Worm (Caenorhabditis elegans) whole organism, L4 larva: ENCODE measurements around the gene picd-1.

Source experiments
- F10B5.3 ChIP-seq: sonication (generic microtip); optimal IDR thresholded peaks from 2 replicates; lab custom pipeline; 2016; ENCODE audit warnings: mild to moderate bottlenecking, missing genetic modification characterization, missing compliant biosample characterization
- F37D6.2 ChIP-seq: sonication (generic microtip); optimal IDR thresholded peaks from 2 replicates; lab custom pipeline; 2016; ENCODE audit warnings: mild to moderate bottlenecking, missing genetic modification characterization, missing compliant biosample characterization
- F44E2.7 ChIP-seq: fragments of 200-800 bp; sonication (Bioruptor generic); IDR thresholded peaks from 2 replicates; pipeline ENCODE4 v2.1.2; 2022; ENCODE audit warnings: missing genetic modification characterization, missing compliant biosample characterization
- F49E8.2 ChIP-seq: sonication (generic microtip); optimal IDR thresholded peaks from 2 replicates; lab custom pipeline; 2016; ENCODE audit warnings: missing compliant biosample characterization, mild to moderate bottlenecking, missing genetic modification characterization, borderline replicate concordance
- ZK546.5 ChIP-seq, 2 experiments: sonication (generic microtip); optimal IDR thresholded peaks; 2 replicates each; lab custom pipeline; 2017; ENCODE audit warnings: missing biosample characterization in 2 of 2, missing genetic modification characterization in 2 of 2
- aha-1 ChIP-seq: fragments of 150-350 bp; peaks from one replicate; lab custom pipeline; 2014; ENCODE audit warnings: missing biosample characterization, missing genetic modification characterization
- arid-1 ChIP-seq: fragments of 200-800 bp; sonication (Bioruptor generic); conservative IDR thresholded peaks from 2 replicates; pipeline ENCODE4 v1.3.6; 2022; ENCODE audit warnings: missing genetic modification reagents, missing genetic modification characterization, missing compliant biosample characterization
- ctbp-1 ChIP-seq: fragments of 200-800 bp; sonication (Bioruptor generic); IDR thresholded peaks from 2 replicates; pipeline ENCODE4 v1.3.6; 2022; ENCODE audit warnings: missing genetic modification reagents, missing genetic modification characterization, missing compliant biosample characterization
- daf-12 ChIP-seq: fragments of 150-350 bp; optimal IDR thresholded peaks from 2 replicates; lab custom pipeline; 2014; ENCODE audit warnings: missing biosample characterization, missing genetic modification reagents, missing genetic modification characterization
- daf-16 ChIP-seq, 3 experiments: sonication (generic microtip); optimal IDR thresholded peaks; 2 replicates each; lab custom pipeline; 2016 to 2017; ENCODE audit warnings: missing genetic modification characterization in 3 of 3, missing genetic modification reagents in 3 of 3, mild to moderate bottlenecking in 2 of 3, missing compliant biosample characterization in 2 of 3, missing biosample characterization in 1 of 3, moderate library complexity in 1 of 3
- daf-8 ChIP-seq: fragments of 200-800 bp; sonication (Bioruptor generic); IDR thresholded peaks from 2 replicates; pipeline ENCODE4 v1.3.6; 2022; ENCODE audit warnings: missing genetic modification characterization, missing compliant biosample characterization
- dmd-6 ChIP-seq: fragments of 200-800 bp; sonication (Bioruptor generic); IDR thresholded peaks from 2 replicates; pipeline ENCODE4 v1.3.6; 2022; ENCODE audit warnings: missing genetic modification reagents, missing genetic modification characterization, missing compliant biosample characterization
- dpl-1 ChIP-seq: fragments of 150-350 bp; optimal IDR thresholded peaks from 2 replicates; lab custom pipeline; 2014; ENCODE audit warnings: missing biosample characterization, missing genetic modification reagents, missing genetic modification characterization
- dve-1 ChIP-seq: sonication (generic microtip); optimal IDR thresholded peaks from 2 replicates; lab custom pipeline; 2017; ENCODE audit warnings: antibody characterized with exemption, mild to moderate bottlenecking, missing genetic modification characterization, missing compliant biosample characterization; ENCODE audit not compliant: insufficient read depth
- egl-27 ChIP-seq: sonication (generic microtip); optimal IDR thresholded peaks from 3 replicates; lab custom pipeline; 2017; ENCODE audit warnings: missing biosample characterization, missing genetic modification reagents, missing genetic modification characterization
- egl-43 ChIP-seq: fragments of 200-800 bp; sonication (Bioruptor generic); IDR thresholded peaks from 2 replicates; pipeline ENCODE4 v1.3.6; 2022; ENCODE audit warnings: missing genetic modification reagents, missing genetic modification characterization, missing compliant biosample characterization
- fos-1 ChIP-seq: fragments of 150-350 bp; optimal IDR thresholded peaks from 2 replicates; lab custom pipeline; 2014; ENCODE audit warnings: missing biosample characterization, missing genetic modification characterization
- hif-1 ChIP-seq, 2 experiments: sonication (generic microtip); optimal IDR thresholded peaks; 2 replicates each; lab custom pipeline; 2016 to 2017; ENCODE audit warnings: missing compliant biosample characterization in 2 of 2, missing genetic modification characterization in 2 of 2, missing genetic modification reagents in 2 of 2, missing genotype in 2 of 2, mild to moderate bottlenecking in 1 of 2
- hlh-11 ChIP-seq: fragments of 200-800 bp; sonication (Bioruptor generic); optimal IDR thresholded peaks from 2 replicates; lab custom pipeline; 2018; ENCODE audit warnings: mild to moderate bottlenecking, missing genetic modification characterization, missing compliant biosample characterization
- hlh-30 ChIP-seq: sonication (generic microtip); optimal IDR thresholded peaks from 2 replicates; lab custom pipeline; 2017; ENCODE audit warnings: antibody characterized with exemption, mild to moderate bottlenecking, missing genetic modification characterization, missing compliant biosample characterization; ENCODE audit not compliant: insufficient read depth
- hmg-1.1 ChIP-seq: fragments of 200-800 bp; sonication (Bioruptor generic); IDR thresholded peaks from 2 replicates; pipeline ENCODE4 v1.3.6; 2022; ENCODE audit warnings: missing genetic modification reagents, missing genetic modification characterization, missing compliant biosample characterization
- lin-1 ChIP-seq: fragments of 200-800 bp; sonication (Bioruptor generic); IDR thresholded peaks from 2 replicates; pipeline ENCODE4 v1.3.6; 2022; ENCODE audit warnings: missing genetic modification reagents, missing genetic modification characterization, missing compliant biosample characterization
- lin-13 ChIP-seq: fragments of 150-350 bp; optimal IDR thresholded peaks from 2 replicates; lab custom pipeline; 2014; ENCODE audit warnings: missing biosample characterization, missing genetic modification reagents, missing genetic modification characterization
- lir-3 ChIP-seq: sonication (generic microtip); optimal IDR thresholded peaks from 2 replicates; lab custom pipeline; 2016; ENCODE audit warnings: mild to moderate bottlenecking, missing genetic modification characterization, missing compliant biosample characterization
- mdl-1 ChIP-seq, 2 experiments: fragments of 150-350 bp in 1 of 2; sonication (generic microtip) in 1 of 2; optimal IDR thresholded peaks; 2 replicates each; lab custom pipeline; 2014 to 2017; ENCODE audit warnings: missing biosample characterization in 2 of 2, missing genetic modification characterization in 2 of 2
- mes-2 ChIP-seq: sonication (generic microtip); optimal IDR thresholded peaks from 2 replicates; lab custom pipeline; 2016; ENCODE audit warnings: missing genotype, mild to moderate bottlenecking, missing genetic modification characterization, missing compliant biosample characterization; ENCODE audit not compliant: poor library complexity, severe bottlenecking
- mxl-2 ChIP-seq: fragments of 200-800 bp; sonication (Bioruptor generic); conservative IDR thresholded peaks from 2 replicates; pipeline ENCODE4 v1.3.6; 2022; ENCODE audit warnings: missing genetic modification reagents, missing genetic modification characterization, missing compliant biosample characterization
- mxl-3 ChIP-seq: fragments of 200-800 bp; sonication (Bioruptor generic); optimal IDR thresholded peaks from 2 replicates; lab custom pipeline; 2018; ENCODE audit warnings: mild to moderate bottlenecking, missing genetic modification characterization, missing compliant biosample characterization
- nhr-10 ChIP-seq: fragments of 150-350 bp; optimal IDR thresholded peaks from 2 replicates; lab custom pipeline; 2014; ENCODE audit warnings: missing biosample characterization, missing genetic modification characterization
- nhr-102 ChIP-seq: sonication (generic microtip); optimal IDR thresholded peaks from 2 replicates; lab custom pipeline; 2016; ENCODE audit warnings: mild to moderate bottlenecking, missing genetic modification characterization, moderate library complexity, missing compliant biosample characterization
- nhr-25 ChIP-seq: sonication (generic microtip); optimal IDR thresholded peaks from 2 replicates; lab custom pipeline; 2017; ENCODE audit warnings: missing genetic modification characterization, mild to moderate bottlenecking, missing compliant biosample characterization, antibody characterized with exemption, moderate library complexity, borderline replicate concordance; ENCODE audit not compliant: insufficient read depth
- nhr-28 ChIP-seq: fragments of 150-350 bp; optimal IDR thresholded peaks from 2 replicates; lab custom pipeline; 2014; ENCODE audit warnings: missing biosample characterization, missing genetic modification characterization
- nhr-41 ChIP-seq: fragments of 200-800 bp; sonication (Bioruptor generic); IDR thresholded peaks from 2 replicates; pipeline ENCODE4 v1.3.6; 2022; ENCODE audit warnings: missing genetic modification reagents, missing genetic modification characterization, missing compliant biosample characterization
- nhr-6 ChIP-seq: fragments of 150-350 bp; optimal IDR thresholded peaks from 2 replicates; lab custom pipeline; 2014; ENCODE audit warnings: missing biosample characterization, missing genetic modification characterization
- nhr-76 ChIP-seq: fragments of 150-350 bp; optimal IDR thresholded peaks from 2 replicates; lab custom pipeline; 2014; ENCODE audit warnings: missing biosample characterization, missing genetic modification characterization
- pha-4 ChIP-seq, 2 experiments: fragments of 150-350 bp in 1 of 2; fragments of 200-800 bp in 1 of 2; sonication (Bioruptor generic) in 1 of 2; IDR thresholded peaks in 1 of 2; optimal IDR thresholded peaks in 1 of 2; 2 replicates each; pipeline versions ENCODE4 v1.3.6 to Lab custom; 2014 to 2022; ENCODE audit warnings: missing genetic modification characterization in 2 of 2, missing genetic modification reagents in 2 of 2, missing biosample characterization in 1 of 2, missing compliant biosample characterization in 1 of 2
- php-3 ChIP-seq: fragments of 200-800 bp; sonication (Bioruptor generic); IDR thresholded peaks from 2 replicates; pipeline ENCODE4 v1.3.6; 2022; ENCODE audit warnings: missing genetic modification reagents, missing genetic modification characterization, missing compliant biosample characterization
- pqm-1 ChIP-seq: sonication (generic microtip); optimal IDR thresholded peaks from 2 replicates; lab custom pipeline; 2017; ENCODE audit warnings: missing biosample characterization, missing genetic modification characterization
- rbr-2 ChIP-seq: sonication (generic microtip); optimal IDR thresholded peaks from 2 replicates; lab custom pipeline; 2016; ENCODE audit warnings: missing genotype, missing genetic modification characterization, missing compliant biosample characterization
- sdz-12 ChIP-seq: fragments of 200-800 bp; sonication (Bioruptor generic); optimal IDR thresholded peaks from 2 replicates; lab custom pipeline; 2018; ENCODE audit warnings: mild to moderate bottlenecking, missing genetic modification characterization, missing compliant biosample characterization
- skn-1 ChIP-seq: fragments of 150-350 bp; optimal IDR thresholded peaks from 2 replicates; lab custom pipeline; 2014; ENCODE audit warnings: missing biosample characterization, missing genetic modification characterization
- snpc-4 ChIP-seq: fragments of 150-350 bp; optimal IDR thresholded peaks from 2 replicates; lab custom pipeline; 2014; ENCODE audit warnings: missing biosample characterization, missing genetic modification characterization
- unc-62 ChIP-seq, 3 experiments: fragments of 150-350 bp in 1 of 3; sonication (generic microtip); optimal IDR thresholded peaks in 2 of 3; peaks in 1 of 3; 1 replicate in 1 of 3; 2 replicates in 2 of 3; lab custom pipeline; 2014 to 2017; ENCODE audit warnings: missing biosample characterization in 3 of 3, missing genetic modification characterization in 3 of 3, missing genetic modification reagents in 3 of 3, missing genotype in 1 of 3
- vab-7 ChIP-seq: fragments of 200-800 bp; sonication (Bioruptor generic); IDR thresholded peaks from 2 replicates; pipeline ENCODE4 v1.3.6; 2022; ENCODE audit warnings: missing genetic modification reagents, missing genetic modification characterization, missing compliant biosample characterization
- zfp-3 ChIP-seq: fragments of 200-800 bp; sonication (Bioruptor generic); conservative IDR thresholded peaks from 2 replicates; pipeline ENCODE4 v1.3.6; 2022; ENCODE audit warnings: missing genetic modification reagents, missing genetic modification characterization, missing compliant biosample characterization
- zip-11 ChIP-seq: fragments of 200-800 bp; sonication (Bioruptor generic); IDR thresholded peaks from 2 replicates; pipeline ENCODE4 v1.3.6; 2022; ENCODE audit warnings: missing genetic modification characterization, missing compliant biosample characterization
- ztf-7 ChIP-seq: fragments of 150-350 bp; optimal IDR thresholded peaks from 2 replicates; lab custom pipeline; 2014; ENCODE audit warnings: missing biosample characterization, missing genetic modification characterization

The picd-1 gene

DNA sequence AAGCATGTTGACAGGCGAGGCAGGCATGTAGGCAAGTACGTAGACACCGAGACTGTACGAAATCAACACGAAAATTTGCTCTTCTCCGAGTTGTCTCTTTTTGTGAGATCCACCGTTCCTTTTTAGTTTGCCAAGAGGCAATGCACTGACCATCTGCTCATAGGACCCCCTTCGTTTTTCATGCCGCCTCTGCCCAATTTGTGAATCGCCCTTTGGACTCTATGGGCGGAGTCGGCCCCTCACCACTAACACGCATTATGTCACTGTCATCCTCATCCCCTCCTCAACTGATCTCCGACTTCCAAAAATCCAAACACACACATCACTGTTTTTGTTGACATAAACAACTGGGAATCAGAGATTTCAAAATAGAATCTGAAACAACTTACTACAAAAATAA, 49.2 kb downstream of the picd-1 start:
- no peak for TF ChIP-seq egl-43 (GFP tag; lab: Robert Waterston, UW)
- no peak for TF ChIP-seq egl-27
- peak in 1 of 2 experiments; percentile 9 for TF ChIP-seq mdl-1 (tag; optimal IDR thresholded peaks at IDR 0.05; lab: Kevin White, UChicago)
- TF ChIP-seq aha-1, result no peak
- TF ChIP-seq ZK546.5 (tag; optimal IDR thresholded peaks at IDR 0.05; lab: Kevin White, UChicago), result no peak
- TF ChIP-seq unc-62 (GFP tag; optimal IDR thresholded peaks at IDR 0.05 in 1 of 2; lab: Kevin White, UChicago), result no peak
- TF ChIP-seq unc-62 (tag; optimal IDR thresholded peaks at IDR 0.05; lab: Kevin White, UChicago), result no peak
- TF ChIP-seq skn-1 (tag; lab: Kevin White, UChicago), result no peak
- TF ChIP-seq nhr-10 (tag; lab: Kevin White, UChicago), result no peak
- 0 out of 2 replicates have a peak, but pooled peaks have one; percentile 15 for TF ChIP-seq ctbp-1
- no peak for TF ChIP-seq zip-11 (GFP tag; lab: Robert Waterston, UW)
- no peak for TF ChIP-seq hif-1 (tag; optimal IDR thresholded peaks at IDR 0.05; lab: Kevin White, UChicago)
- no peak for TF ChIP-seq pha-4 (GFP tag; IDR thresholded peaks at IDR 0.05; lab: Robert Waterston, UW)
- TF ChIP-seq pha-4 (tag; optimal IDR thresholded peaks at IDR 0.05; lab: Kevin White, UChicago), result no peak
- no peak for TF ChIP-seq nhr-102 (tag; lab: Kevin White, UChicago)
- TF ChIP-seq nhr-76 (tag; lab: Kevin White, UChicago), result no peak
- TF ChIP-seq, all 104 proteins: peak for 2

DNA sequence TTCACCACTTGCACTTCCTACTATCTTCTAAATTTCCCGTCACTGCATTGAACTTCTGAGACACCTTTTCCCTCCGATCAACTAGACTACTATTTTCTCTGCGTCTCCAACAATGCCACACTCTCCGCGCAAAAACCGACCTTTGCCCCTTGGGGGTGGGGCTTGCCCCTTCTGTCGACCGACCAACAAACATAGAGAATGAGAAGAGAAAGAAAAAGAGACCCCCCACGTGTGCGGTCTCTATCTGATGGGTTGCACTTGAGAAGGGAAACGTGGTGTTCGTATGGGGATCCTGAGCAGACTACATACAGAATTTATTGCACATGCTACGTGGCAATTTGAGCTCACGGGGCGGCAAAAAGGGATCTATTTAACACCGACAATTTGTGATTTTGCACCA, 50.6 kb downstream of the picd-1 start:
- TF ChIP-seq rbr-2 (tag; lab: Kevin White, UChicago) (no peak), zip-11 (GFP tag; lab: Robert Waterston, UW) (no peak), ctbp-1 (no peak), lir-3 (no peak), nhr-25 (tag; lab: Kevin White, UChicago) (no peak), hlh-30 (peak; percentile 60), lin-13 (GFP tag; lab: Kevin White, UChicago) (no peak), F37D6.2 (tag; lab: Kevin White, UChicago) (no peak), php-3 (GFP tag; lab: Robert Waterston, UW) (no peak), snpc-4 (no peak), hmg-1.1 (GFP tag; lab: Robert Waterston, UW) (peak; percentile 53), dve-1 (tag; lab: Kevin White, UChicago) (peak; percentile 42), nhr-76 (tag; lab: Kevin White, UChicago) (no peak), dpl-1 (GFP tag; lab: Kevin White, UChicago) (peak; percentile 16), daf-12 (tag; lab: Kevin White, UChicago) (no peak), vab-7 (GFP tag; lab: Robert Waterston, UW) (no peak), nhr-28 (tag; lab: Kevin White, UChicago) (peak; percentile 68), sdz-12 (GFP tag; lab: Kevin White, UChicago) (no peak), mdl-1 (tag; optimal IDR thresholded peaks at IDR 0.05; lab: Kevin White, UChicago) (peak; percentile 80 to 95), mxl-2 (GFP tag; lab: Robert Waterston, UW) (0 out of 2 replicates have a peak, but pooled peaks have one; percentile 22), nhr-6 (tag; lab: Kevin White, UChicago) (no peak), pqm-1 (peak; percentile 20), F10B5.3 (tag; lab: Kevin White, UChicago) (no peak), hlh-11 (peak; percentile 43), mxl-3 (GFP tag; lab: Kevin White, UChicago) (peak; percentile 90), arid-1 (GFP tag; lab: Robert Waterston, UW) (no peak), lin-1 (GFP tag; lab: Robert Waterston, UW) (no peak), fos-1 (no peak), nhr-41 (GFP tag; lab: Robert Waterston, UW) (no peak), F49E8.2 (tag; lab: Kevin White, UChicago) (no peak), daf-16 (GFP tag; optimal IDR thresholded peaks at IDR 0.05; lab: Kevin White, UChicago) (no peak), daf-16 (tag; optimal IDR thresholded peaks at IDR 0.05; lab: Kevin White, UChicago) (peak; percentile 38), ztf-7 (tag; lab: Kevin White, UChicago) (no peak), dmd-6 (GFP tag; lab: Robert Waterston, UW) (peak; percentile 29), mes-2 (tag; lab: Kevin White, UChicago) (peak; percentile 43), daf-8 (GFP tag; lab: Robert Waterston, UW) (no peak), egl-43 (GFP tag; lab: Robert Waterston, UW) (0 out of 2 replicates have a peak, but pooled peaks have one; percentile 57), F44E2.7 (no peak), zfp-3 (GFP tag; lab: Robert Waterston, UW) (no peak)
